Worm (Caenorhabditis elegans): ENCODE data around the gene fbxc-44.

Gene fbxc-44

DNA sequence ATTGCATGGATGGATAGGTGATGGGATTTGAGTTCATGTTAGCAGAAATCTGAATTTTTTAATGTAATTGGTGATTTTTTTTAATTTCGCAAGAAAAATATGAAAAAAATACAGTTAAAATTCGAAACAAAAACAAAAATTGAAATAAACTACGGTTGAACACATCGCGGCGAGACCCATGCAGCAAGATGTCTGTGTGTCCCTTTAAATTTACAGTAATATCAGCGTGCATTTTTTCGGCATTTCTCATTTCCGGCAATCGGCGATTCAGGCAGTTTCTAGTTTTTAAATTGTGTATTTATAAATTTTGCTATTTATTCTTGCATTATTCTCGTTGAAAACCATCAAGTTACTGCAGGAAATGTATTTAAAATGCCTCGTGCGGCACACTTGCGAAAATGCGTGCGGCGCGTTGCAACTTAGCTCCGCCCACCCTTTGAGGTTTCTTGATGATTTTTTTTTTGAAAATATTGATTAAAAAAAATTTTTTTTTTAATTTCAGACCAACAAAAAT, at the start of gene fbxc-44, which contains the start of gene C16A11.2:
Gene fbxc-44 (minus strand): TSS at position 51 of the 514 bp plus-strand sequence.
Gene C16A11.2 (plus strand): TSS at position 503 of the 514 bp plus-strand sequence.
- no peak for TF ChIP-seq D1046.2 (GFP tag; IDR thresholded peaks at IDR 0.05)
- TF ChIP-seq zip-2 (tag; optimal IDR thresholded peaks at IDR 0.05): no peak
- TF ChIP-seq T26A8.4 (GFP tag; IDR thresholded peaks at IDR 0.05): no peak
- TF ChIP-seq unc-130 (GFP tag; optimal IDR thresholded peaks at IDR 0.05): peak; percentile 72
- TF ChIP-seq mdl-1 (tag; optimal IDR thresholded peaks at IDR 0.05): no peak
- TF ChIP-seq aly-2 (tag; optimal IDR thresholded peaks at IDR 0.05): no peak
- no peak for TF ChIP-seq Y5F2A.4 (GFP tag; optimal IDR thresholded peaks at IDR 0.05)
- no peak for TF ChIP-seq ceh-32 (tag; optimal IDR thresholded peaks at IDR 0.05; ENCODE audit: poor library complexity)
- TF ChIP-seq nhr-42 (GFP tag; IDR thresholded peaks at IDR 0.05): no peak
- peak; percentile 90 for TF ChIP-seq mes-2 (tag; optimal IDR thresholded peaks at IDR 0.05; ENCODE audit: poor library complexity, severe bottlenecking)
- no peak for TF ChIP-seq ZK546.5 (tag; optimal IDR thresholded peaks at IDR 0.05)
- TF ChIP-seq ceh-44 (GFP tag; IDR thresholded peaks at IDR 0.05): no peak
- TF ChIP-seq lir-3 (tag; optimal IDR thresholded peaks at IDR 0.05): no peak
- no peak for TF ChIP-seq set-16 (GFP tag; IDR thresholded peaks at IDR 0.05)
- TF ChIP-seq hmg-1.1 (GFP tag; IDR thresholded peaks at IDR 0.05): peak; percentile 59
- TF ChIP-seq dve-1 (tag; optimal IDR thresholded peaks at IDR 0.05; ENCODE audit: insufficient read depth): no peak
- no peak for TF ChIP-seq gei-8 (GFP tag; optimal IDR thresholded peaks at IDR 0.05)
- TF ChIP-seq rbr-2 (tag; optimal IDR thresholded peaks at IDR 0.05): peak; percentile 20
- peak; percentile 0 for TF ChIP-seq dpl-1 (GFP tag; optimal IDR thresholded peaks at IDR 0.05)
- TF ChIP-seq nhr-48 (tag; optimal IDR thresholded peaks at IDR 0.05): no peak
- TF ChIP-seq T20F7.1 (GFP tag; optimal IDR thresholded peaks at IDR 0.05): no peak
- no peak for TF ChIP-seq skn-1 (tag; optimal IDR thresholded peaks at IDR 0.05)
- no peak for TF ChIP-seq lin-15B (tag; optimal IDR thresholded peaks at IDR 0.05)
- TF ChIP-seq saeg-2 (GFP tag; IDR thresholded peaks at IDR 0.05): no peak
- peak in 1 of 2 experiments; percentile 15 for TF ChIP-seq hif-1 (tag; optimal IDR thresholded peaks at IDR 0.05)
- TF ChIP-seq aha-1 (tag): peak; percentile 70
- TF ChIP-seq lsy-2 (tag; optimal IDR thresholded peaks at IDR 0.05): peak in 1 of 2 experiments; percentile 62
- no peak for TF ChIP-seq F26F4.8 (GFP tag; conservative IDR thresholded peaks at IDR 0.05)
- no peak for TF ChIP-seq F37D6.2 (tag; optimal IDR thresholded peaks at IDR 0.05)
- no peak for TF ChIP-seq ces-1 (GFP tag; optimal IDR thresholded peaks at IDR 0.05)
- no peak for TF ChIP-seq nhr-41 (GFP tag; IDR thresholded peaks at IDR 0.05)
- no peak for TF ChIP-seq snpc-4 (tag; optimal IDR thresholded peaks at IDR 0.05)
- TF ChIP-seq snpc-1.2 (GFP tag; IDR thresholded peaks at IDR 0.05): 0 out of 2 replicates have a peak, but pooled peaks have one; percentile 22
- peak in 1 of 2 experiments; percentile 3 for TF ChIP-seq daf-16 (GFP tag; optimal IDR thresholded peaks at IDR 0.05)
- peak; percentile 32 for TF ChIP-seq daf-16 (tag; optimal IDR thresholded peaks at IDR 0.05)
- TF ChIP-seq tag-97 (GFP tag; IDR thresholded peaks at IDR 0.05): no peak
- 0 out of 2 replicates have a peak, but pooled peaks have one; percentile 14 for TF ChIP-seq Y48G9A.11 (GFP tag; IDR thresholded peaks at IDR 0.05)
- no peak for TF ChIP-seq fkh-10 (GFP tag; optimal IDR thresholded peaks at IDR 0.05)
- TF ChIP-seq mep-1 (tag; optimal IDR thresholded peaks at IDR 0.05): peak; percentile 39
- no peak for TF ChIP-seq mdt-29 (GFP tag; IDR thresholded peaks at IDR 0.05)
- TF ChIP-seq zfp-2 (tag; optimal IDR thresholded peaks at IDR 0.05): no peak
- TF ChIP-seq zip-11 (GFP tag; IDR thresholded peaks at IDR 0.05): no peak
- TF ChIP-seq daf-19 (GFP tag; conservative IDR thresholded peaks at IDR 0.05): no peak
- TF ChIP-seq lin-38 (GFP tag; IDR thresholded peaks at IDR 0.05): peak; percentile 64
- TF ChIP-seq hlh-11 (tag; optimal IDR thresholded peaks at IDR 0.05): no peak
- TF ChIP-seq nhr-11 (tag; optimal IDR thresholded peaks at IDR 0.05): no peak
- no peak for TF ChIP-seq ceh-62 (tag; optimal IDR thresholded peaks at IDR 0.05)
- peak; percentile 29; the same call in 1 of the 2 replicates for TF ChIP-seq pha-4 (GFP tag; IDR thresholded peaks at IDR 0.05)
- TF ChIP-seq pha-4 (tag; optimal IDR thresholded peaks at IDR 0.05): no peak
